Worm (Caenorhabditis elegans): ENCODE results near the gene T04C9.1.

Gene T04C9.1

DNA sequence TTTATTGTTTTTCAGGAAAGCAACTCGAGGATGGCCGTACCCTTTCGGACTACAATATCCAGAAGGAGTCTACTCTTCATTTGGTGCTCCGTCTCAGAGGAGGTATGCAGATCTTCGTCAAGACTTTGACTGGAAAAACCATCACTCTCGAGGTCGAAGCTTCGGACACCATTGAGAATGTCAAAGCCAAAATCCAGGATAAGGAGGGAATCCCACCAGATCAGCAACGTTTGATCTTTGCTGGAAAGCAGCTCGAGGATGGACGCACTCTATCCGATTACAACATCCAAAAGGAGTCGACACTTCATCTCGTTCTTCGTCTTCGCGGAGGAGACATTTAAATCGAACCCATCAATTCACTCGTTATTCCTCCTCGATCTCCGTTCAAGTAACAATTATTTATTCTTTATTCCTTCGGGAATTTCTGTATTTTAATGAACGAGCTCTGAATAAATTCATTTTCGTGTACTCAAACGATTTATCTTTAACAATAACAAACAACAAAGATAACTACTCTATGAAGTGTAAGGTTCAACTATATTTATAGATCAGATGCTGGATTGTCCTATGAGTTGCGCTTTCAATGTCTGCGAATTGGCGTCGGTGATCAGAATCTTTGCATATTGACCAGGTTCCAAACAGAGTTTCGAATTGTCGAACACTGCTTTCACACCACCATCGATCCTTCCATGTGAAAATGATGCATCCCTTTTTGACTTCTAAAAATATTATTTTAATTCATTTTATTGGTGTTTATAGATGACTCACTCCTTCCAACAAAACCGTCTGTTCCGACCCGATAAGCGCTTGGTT is 49.4 kb upstream of the T04C9.1 start (continued):
- TF ChIP-seq mes-2 (tag; optimal IDR thresholded peaks at IDR 0.05; ENCODE audit: poor library complexity, severe bottlenecking) (peak; percentile 64), pha-4 (GFP tag; IDR thresholded peaks at IDR 0.05) (peak; percentile 48; the same call in 1 of the 2 replicates), pha-4 (tag; optimal IDR thresholded peaks at IDR 0.05) (peak; percentile 31), hmg-1.1 (GFP tag; IDR thresholded peaks at IDR 0.05) (peak; percentile 29), duxl-1 (tag; optimal IDR thresholded peaks at IDR 0.05; ENCODE audit: poor library complexity) (peak; percentile 5), F44E2.7 (GFP tag; IDR thresholded peaks at IDR 0.05) (no peak), mxl-2 (GFP tag; conservative IDR thresholded peaks at IDR 0.05) (no peak), dve-1 (tag; optimal IDR thresholded peaks at IDR 0.05; ENCODE audit: insufficient read depth) (peak; percentile 82), gei-8 (GFP tag; optimal IDR thresholded peaks at IDR 0.05) (peak; percentile 25), madf-9 (GFP tag; conservative IDR thresholded peaks at IDR 0.05) (no peak; the same call in 1 of the 2 replicates), set-16 (GFP tag; IDR thresholded peaks at IDR 0.05) (peak; percentile 8; the same call in 1 of the 2 replicates), lin-1 (GFP tag; IDR thresholded peaks at IDR 0.05) (peak; percentile 39; the same call in 1 of the 2 replicates), zag-1 (tag; optimal IDR thresholded peaks at IDR 0.05) (no peak), nhr-237 (tag; optimal IDR thresholded peaks at IDR 0.05) (no peak), ZK337.2 (GFP tag; IDR thresholded peaks at IDR 0.05) (peak; percentile 13; the same call in 1 of the 2 replicates), tra-1 (GFP tag; IDR thresholded peaks at IDR 0.05) (no peak), lin-15B (tag; optimal IDR thresholded peaks at IDR 0.05) (no peak), daf-8 (GFP tag; IDR thresholded peaks at IDR 0.05) (no peak), dmd-8 (GFP tag; IDR thresholded peaks at IDR 0.05) (no peak), ces-1 (GFP tag; optimal IDR thresholded peaks at IDR 0.05) (no peak), hlh-30 (tag; optimal IDR thresholded peaks at IDR 0.05; ENCODE audit: insufficient read depth) (peak; percentile 35), jun-1 (tag; optimal IDR thresholded peaks at IDR 0.05) (peak; percentile 9), mxl-3 (GFP tag; optimal IDR thresholded peaks at IDR 0.05) (peak; percentile 29), unc-39 (tag; optimal IDR thresholded peaks at IDR 0.05) (no peak), dmd-6 (GFP tag; IDR thresholded peaks at IDR 0.05) (peak; percentile 55), nhr-76 (tag; optimal IDR thresholded peaks at IDR 0.05) (peak; percentile 56), lim-7 (GFP tag; IDR thresholded peaks at IDR 0.05) (peak; percentile 66), arid-1 (GFP tag; conservative IDR thresholded peaks at IDR 0.05) (peak; percentile 68), lin-39 (tag; optimal IDR thresholded peaks at IDR 0.05) (no peak), spr-3 (GFP tag; optimal IDR thresholded peaks at IDR 0.05) (no peak), nhr-77 (tag; optimal IDR thresholded peaks at IDR 0.05) (peak; percentile 96), snpc-1.2 (GFP tag; IDR thresholded peaks at IDR 0.05) (no peak), egl-43 (GFP tag; IDR thresholded peaks at IDR 0.05) (no peak), mdt-29 (GFP tag; IDR thresholded peaks at IDR 0.05) (peak; percentile 62), ama-1 (optimal IDR thresholded peaks at IDR 0.05) (peak; percentile 96), ceh-82 (tag; optimal IDR thresholded peaks at IDR 0.05) (no peak), ztf-11 (tag; optimal IDR thresholded peaks at IDR 0.05) (no peak), mdl-1 (tag; optimal IDR thresholded peaks at IDR 0.05) (peak in 1 of 2 experiments; percentile 20), hlh-11 (tag; optimal IDR thresholded peaks at IDR 0.05) (peak; percentile 61), cey-2 (tag; optimal IDR thresholded peaks at IDR 0.05; ENCODE audit: borderline replicate concordance, insufficient read depth) (peak; percentile 42), mep-1 (tag; optimal IDR thresholded peaks at IDR 0.05) (peak; percentile 95), F10B5.3 (tag; optimal IDR thresholded peaks at IDR 0.05) (peak; percentile 66), ceh-62 (tag; optimal IDR thresholded peaks at IDR 0.05) (no peak), madf-5 (GFP tag; IDR thresholded peaks at IDR 0.05) (no peak; a peak in 1 of 4 replicates), ceh-44 (GFP tag; IDR thresholded peaks at IDR 0.05) (no peak), ceh-20 (GFP tag; IDR thresholded peaks at IDR 0.05) (peak; percentile 8; the same call in 1 of the 2 replicates), nhr-48 (tag; optimal IDR thresholded peaks at IDR 0.05) (peak; percentile 11), unc-130 (GFP tag; optimal IDR thresholded peaks at IDR 0.05) (peak; percentile 53), vab-7 (GFP tag; IDR thresholded peaks at IDR 0.05) (0 out of 2 replicates have a peak, but pooled peaks have one; percentile 12)

Data from whole organism, L4 larva.